Worm (Caenorhabditis elegans) whole organism, L1 larva: Measurements from ENCODE around the gene F44F4.15.

Source experiments
- C04F5.9 ChIP-seq: sonication (generic microtip); optimal IDR thresholded peaks from 2 replicates; lab custom pipeline; 2016; ENCODE audit warnings: missing genetic modification characterization, missing compliant biosample characterization
- C16A3.4 ChIP-seq: fragments of 150-350 bp; optimal IDR thresholded peaks from 2 replicates; lab custom pipeline; 2014; ENCODE audit warnings: missing biosample characterization, missing genetic modification characterization
- C34B4.2 ChIP-seq: sonication (generic microtip); optimal IDR thresholded peaks from 2 replicates; lab custom pipeline; 2017; ENCODE audit warnings: mild to moderate bottlenecking, missing genetic modification characterization, missing compliant biosample characterization
- F16B12.6 ChIP-seq: fragments of 150-350 bp; optimal IDR thresholded peaks from 2 replicates; lab custom pipeline; 2014; ENCODE audit warnings: missing biosample characterization, missing genetic modification characterization
- aha-1 ChIP-seq: fragments of 150-350 bp; optimal IDR thresholded peaks from 2 replicates; lab custom pipeline; 2014; ENCODE audit warnings: missing biosample characterization, missing genetic modification characterization
- ama-1 ChIP-seq: fragments of 150-350 bp; optimal IDR thresholded peaks from 2 replicates; lab custom pipeline; 2014
- blmp-1 ChIP-seq: fragments of 150-350 bp; optimal IDR thresholded peaks from 2 replicates; lab custom pipeline; 2014; ENCODE audit warnings: missing biosample characterization, missing genetic modification characterization
- ceh-63 ChIP-seq: fragments of 200-800 bp; sonication (Bioruptor generic); optimal IDR thresholded peaks from 2 replicates; lab custom pipeline; 2018; ENCODE audit warnings: mild to moderate bottlenecking, missing genetic modification characterization, missing compliant biosample characterization
- ceh-8 ChIP-seq: fragments of 200-800 bp; sonication (Bioruptor generic); optimal IDR thresholded peaks from 2 replicates; lab custom pipeline; 2018; ENCODE audit warnings: mild to moderate bottlenecking, missing genetic modification characterization, moderate library complexity, missing compliant biosample characterization
- ceh-90 ChIP-seq: sonication (generic microtip); optimal IDR thresholded peaks from 2 replicates; lab custom pipeline; 2016; ENCODE audit warnings: missing genetic modification characterization, missing compliant biosample characterization
- dsc-1 ChIP-seq: sonication (generic microtip); optimal IDR thresholded peaks from 2 replicates; lab custom pipeline; 2016; ENCODE audit warnings: mild to moderate bottlenecking, missing genetic modification characterization, missing compliant biosample characterization
- efl-1 ChIP-seq, 4 experiments: fragments of 150-350 bp; optimal IDR thresholded peaks in 3 of 4; peaks in 1 of 4; 1 replicate in 1 of 4; 2 replicates in 3 of 4; lab custom pipeline; 2014; ENCODE audit warnings: missing biosample characterization in 2 of 4, missing genetic modification characterization in 2 of 4, missing genetic modification reagents in 2 of 4
- egl-13 ChIP-seq: sonication (generic microtip); optimal IDR thresholded peaks from 2 replicates; lab custom pipeline; 2016; ENCODE audit warnings: missing genotype, missing genetic modification reagents, missing genetic modification characterization, missing compliant biosample characterization
- egl-27 ChIP-seq, 2 experiments: fragments of 150-350 bp in 1 of 2; sonication (generic microtip); optimal IDR thresholded peaks; 3 replicates each; lab custom pipeline; 2017 to 2018; ENCODE audit warnings: missing biosample characterization in 2 of 2, missing genetic modification characterization in 2 of 2, missing genetic modification reagents in 2 of 2
- elt-2 ChIP-seq: sonication (generic microtip); optimal IDR thresholded peaks from 2 replicates; lab custom pipeline; 2016; ENCODE audit warnings: missing genetic modification characterization, mild to moderate bottlenecking, inconsistent platforms, missing compliant biosample characterization, missing genetic modification reagents
- elt-3 ChIP-seq, 6 experiments: fragments of 150-350 bp in 1 of 6; sonication (generic microtip); optimal IDR thresholded peaks; 2 replicates each; lab custom pipeline; 2017 to 2018; ENCODE audit warnings: missing biosample characterization in 6 of 6, missing genetic modification characterization in 6 of 6, inconsistent platforms in 1 of 6
- ets-5 ChIP-seq: fragments of 200-800 bp; sonication (Bioruptor generic); IDR thresholded peaks from 2 replicates; pipeline ENCODE4 v1.3.6; 2022; ENCODE audit warnings: missing genetic modification characterization, missing compliant biosample characterization
- fkh-10 ChIP-seq: sonication (generic microtip); optimal IDR thresholded peaks from 2 replicates; lab custom pipeline; 2017; ENCODE audit warnings: missing biosample characterization, missing genetic modification reagents, missing genetic modification characterization
- fkh-8 ChIP-seq: sonication (generic microtip); optimal IDR thresholded peaks from 2 replicates; lab custom pipeline; 2016; ENCODE audit warnings: mild to moderate bottlenecking, missing genetic modification characterization, missing compliant biosample characterization
- fos-1 ChIP-seq: fragments of 150-350 bp; optimal IDR thresholded peaks from 2 replicates; lab custom pipeline; 2014; ENCODE audit warnings: missing biosample characterization, missing genetic modification characterization
- hlh-17 ChIP-seq: fragments of 200-800 bp; sonication (Bioruptor generic); optimal IDR thresholded peaks from 2 replicates; lab custom pipeline; 2018; ENCODE audit warnings: missing genetic modification characterization, mild to moderate bottlenecking, missing compliant biosample characterization, moderate library complexity, borderline replicate concordance
- hpl-2 ChIP-seq: fragments of 150-350 bp; optimal IDR thresholded peaks from 2 replicates; lab custom pipeline; 2014; ENCODE audit warnings: missing biosample characterization, missing genetic modification reagents, missing genetic modification characterization
- irx-1 ChIP-seq: sonication (generic microtip); optimal IDR thresholded peaks from 2 replicates; lab custom pipeline; 2016; ENCODE audit warnings: missing genetic modification characterization, missing compliant biosample characterization
- isw-1 ChIP-seq: fragments of 200-800 bp; sonication (Bioruptor generic); IDR thresholded peaks from 2 replicates; pipeline ENCODE4 v1.3.6; 2022; ENCODE audit warnings: missing genetic modification characterization, missing compliant biosample characterization
- jun-1 ChIP-seq: fragments of 150-350 bp; optimal IDR thresholded peaks from 2 replicates; lab custom pipeline; 2014; ENCODE audit warnings: missing biosample characterization, missing genetic modification reagents, missing genetic modification characterization
- lin-35 ChIP-seq, 2 experiments: fragments of 150-350 bp; optimal IDR thresholded peaks; 2 replicates each; lab custom pipeline; 2014; ENCODE audit warnings: missing biosample characterization in 2 of 2, missing genetic modification characterization in 2 of 2, missing genetic modification reagents in 2 of 2
- lin-39 ChIP-seq: fragments of 150-350 bp; optimal IDR thresholded peaks from 2 replicates; lab custom pipeline; 2014; ENCODE audit warnings: missing biosample characterization, missing genetic modification reagents, missing genetic modification characterization
- mab-9 ChIP-seq: fragments of 200-800 bp; sonication (Bioruptor generic); IDR thresholded peaks from 2 replicates; pipeline ENCODE4 v1.3.6; 2022; ENCODE audit warnings: missing genetic modification reagents, missing genetic modification characterization, missing compliant biosample characterization
- mef-2 ChIP-seq: fragments of 150-350 bp; optimal IDR thresholded peaks from 2 replicates; lab custom pipeline; 2014; ENCODE audit warnings: missing biosample characterization, missing genetic modification characterization
- mep-1 ChIP-seq: fragments of 150-350 bp; optimal IDR thresholded peaks from 2 replicates; lab custom pipeline; 2014; ENCODE audit warnings: missing biosample characterization, missing genetic modification characterization
- nhr-11 ChIP-seq: fragments of 150-350 bp; optimal IDR thresholded peaks from 2 replicates; lab custom pipeline; 2014; ENCODE audit warnings: missing biosample characterization, missing genetic modification characterization
- nhr-20 ChIP-seq: sonication (generic microtip); optimal IDR thresholded peaks from 2 replicates; lab custom pipeline; 2016; ENCODE audit warnings: mild to moderate bottlenecking, missing genetic modification characterization, missing compliant biosample characterization
- nhr-28 ChIP-seq: fragments of 150-350 bp; optimal IDR thresholded peaks from 2 replicates; lab custom pipeline; 2014; ENCODE audit warnings: missing biosample characterization, missing genetic modification characterization
- nhr-47 ChIP-seq: sonication (generic microtip); optimal IDR thresholded peaks from 2 replicates; lab custom pipeline; 2016; ENCODE audit warnings: mild to moderate bottlenecking, missing genetic modification characterization, moderate library complexity, missing compliant biosample characterization
- nhr-71 ChIP-seq: sonication (generic microtip); optimal IDR thresholded peaks from 2 replicates; lab custom pipeline; 2016; ENCODE audit warnings: mild to moderate bottlenecking, missing genetic modification characterization, moderate library complexity, missing compliant biosample characterization
- nhr-77 ChIP-seq: fragments of 150-350 bp; optimal IDR thresholded peaks from 2 replicates; lab custom pipeline; 2014; ENCODE audit warnings: missing biosample characterization, missing genetic modification characterization
- pag-3 ChIP-seq: sonication (generic microtip); optimal IDR thresholded peaks from 2 replicates; lab custom pipeline; 2017; ENCODE audit warnings: missing genetic modification characterization, mild to moderate bottlenecking, missing compliant biosample characterization, antibody characterized with exemption, borderline replicate concordance; ENCODE audit not compliant: insufficient read depth
- pqm-1 ChIP-seq: sonication (generic microtip); optimal IDR thresholded peaks from 3 replicates; lab custom pipeline; 2017; ENCODE audit warnings: missing biosample characterization, missing genetic modification characterization
- rnt-1 ChIP-seq: sonication (generic microtip); optimal IDR thresholded peaks from 2 replicates; lab custom pipeline; 2016; ENCODE audit warnings: mild to moderate bottlenecking, missing genetic modification characterization, moderate library complexity, missing compliant biosample characterization
- swsn-7 ChIP-seq: sonication (generic microtip); optimal IDR thresholded peaks from 2 replicates; lab custom pipeline; 2016; ENCODE audit warnings: missing genetic modification characterization, missing compliant biosample characterization
- tbx-2 ChIP-seq: sonication (generic microtip); optimal IDR thresholded peaks from 2 replicates; lab custom pipeline; 2016; ENCODE audit warnings: missing genetic modification characterization, missing compliant biosample characterization
- tlp-1 ChIP-seq: fragments of 150-350 bp; optimal IDR thresholded peaks from 2 replicates; lab custom pipeline; 2014; ENCODE audit warnings: missing biosample characterization, missing genetic modification characterization
- unc-130 ChIP-seq: fragments of 150-350 bp; optimal IDR thresholded peaks from 2 replicates; lab custom pipeline; 2017; ENCODE audit warnings: missing biosample characterization, missing genetic modification characterization, inconsistent platforms
- unc-30 ChIP-seq: sonication (generic microtip); optimal IDR thresholded peaks from 2 replicates; lab custom pipeline; 2017; ENCODE audit warnings: missing biosample characterization, missing genetic modification characterization
- unc-86 ChIP-seq: sonication (generic microtip); optimal IDR thresholded peaks from 2 replicates; lab custom pipeline; 2016; ENCODE audit warnings: missing genetic modification characterization, missing compliant biosample characterization
- unc-98 ChIP-seq: fragments of 200-800 bp; sonication (Bioruptor generic); IDR thresholded peaks from 2 replicates; pipeline ENCODE4 v1.3.6; 2022; ENCODE audit warnings: missing genetic modification characterization, missing compliant biosample characterization
- vab-15 ChIP-seq: sonication (generic microtip); optimal IDR thresholded peaks from 2 replicates; lab custom pipeline; 2017; ENCODE audit warnings: missing genotype, mild to moderate bottlenecking, missing genetic modification characterization, missing compliant biosample characterization
- zag-1 ChIP-seq: fragments of 150-350 bp; optimal IDR thresholded peaks from 2 replicates; lab custom pipeline; 2014; ENCODE audit warnings: missing biosample characterization, missing genetic modification characterization
- ztf-4 ChIP-seq: fragments of 150-350 bp; optimal IDR thresholded peaks from 2 replicates; lab custom pipeline; 2014; ENCODE audit warnings: missing biosample characterization, missing genetic modification characterization

The F44F4.15 gene

DNA sequence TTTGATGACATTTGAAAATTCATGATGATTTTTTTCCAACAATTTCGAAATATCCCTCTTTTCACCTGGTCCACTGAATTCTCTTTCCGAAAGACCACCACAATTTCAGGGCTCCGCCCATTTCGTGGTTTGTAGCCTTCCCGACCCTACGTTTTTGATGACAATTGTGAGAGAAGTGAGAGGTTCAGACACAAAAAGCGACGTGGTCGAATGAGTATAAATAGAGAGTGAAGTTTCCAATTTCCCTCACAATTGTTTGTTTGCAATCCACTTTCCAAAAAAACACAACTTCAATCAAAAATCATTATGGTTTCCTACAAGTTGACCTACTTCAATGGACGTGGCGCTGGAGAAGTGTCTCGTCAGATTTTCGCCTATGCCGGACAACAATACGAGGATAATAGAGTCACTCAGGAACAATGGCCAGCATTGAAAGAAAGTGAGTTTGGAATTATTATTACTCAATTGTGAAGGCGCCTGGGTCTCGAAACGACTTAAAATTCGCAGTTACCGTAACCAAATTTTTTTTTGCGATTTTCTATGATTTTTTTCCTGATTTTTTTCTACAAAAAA lies 35.7 kb downstream of the F44F4.15 start, which contains the start of gene gst-5 (continued):
- TF ChIP-seq F16B12.6 (tag; lab: Kevin White, UChicago) (no peak), unc-130 (no peak), lin-35 (GFP tag; optimal IDR thresholded peaks at IDR 0.05; lab: Kevin White, UChicago) (peak in 1 of 2 experiments; percentile 53), ama-1 (lab: Kevin White, UChicago) (no peak), elt-2 (tag; lab: Kevin White, UChicago) (peak; percentile 16), irx-1 (tag; lab: Kevin White, UChicago) (peak; percentile 3), fkh-10 (GFP tag; lab: Kevin White, UChicago) (no peak), ztf-4 (tag; lab: Kevin White, UChicago) (no peak), nhr-71 (tag; lab: Kevin White, UChicago) (peak; percentile 79), unc-30 (tag; lab: Kevin White, UChicago) (no peak), hpl-2 (no peak), mep-1 (tag; lab: Kevin White, UChicago) (peak; percentile 55), nhr-47 (tag; lab: Kevin White, UChicago) (peak; percentile 50), blmp-1 (tag; lab: Kevin White, UChicago) (peak; percentile 68), pqm-1 (tag; lab: Kevin White, UChicago) (no peak), jun-1 (no peak), tbx-2 (peak; percentile 44), egl-27 (tag; optimal IDR thresholded peaks at IDR 0.05; lab: Kevin White, UChicago) (peak in 1 of 2 experiments; percentile 13), egl-13 (tag; lab: Kevin White, UChicago) (no peak), elt-3 (tag; optimal IDR thresholded peaks at IDR 0.05; lab: Kevin White, UChicago) (no peak), aha-1 (tag; lab: Kevin White, UChicago) (no peak), zag-1 (tag; lab: Kevin White, UChicago) (no peak), pag-3 (tag; lab: Kevin White, UChicago) (no peak), unc-98 (no peak), swsn-7 (tag; lab: Kevin White, UChicago) (peak; percentile 43), nhr-28 (tag; lab: Kevin White, UChicago) (peak; percentile 59), ets-5 (no peak), mab-9 (GFP tag; lab: Robert Waterston, UW) (no peak), nhr-20 (tag; lab: Kevin White, UChicago) (peak; percentile 68), fos-1 (tag; lab: Kevin White, UChicago) (no peak), mef-2 (tag; lab: Kevin White, UChicago) (no peak), C34B4.2 (tag; lab: Kevin White, UChicago) (no peak), ceh-63 (no peak), rnt-1 (tag; lab: Kevin White, UChicago) (peak; percentile 71), unc-86 (tag; lab: Kevin White, UChicago) (no peak), nhr-11 (tag; lab: Kevin White, UChicago) (peak; percentile 40), dsc-1 (tag; lab: Kevin White, UChicago) (no peak)

DNA sequence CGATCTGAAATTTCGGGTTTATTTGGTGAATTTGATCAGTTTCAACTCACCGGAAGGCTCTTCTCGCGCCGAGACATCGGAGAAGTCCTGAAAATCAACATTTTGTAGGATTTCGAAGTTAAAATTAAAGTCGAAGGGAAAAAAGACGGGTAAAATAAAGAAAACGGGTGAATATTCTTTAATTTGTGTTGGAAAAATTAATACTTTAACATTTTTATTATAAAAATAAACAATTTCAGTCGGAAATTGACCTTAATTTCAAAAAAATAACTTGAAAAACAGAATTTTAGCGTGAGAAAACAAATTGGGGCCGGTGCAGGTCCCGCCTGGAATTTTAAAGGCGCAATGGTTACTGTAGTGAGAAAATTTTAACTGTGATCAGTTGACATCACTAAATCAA lies 38.6 kb downstream of the F44F4.15 start, which contains the start of gene nos-1:
Gene nos-1, minus strand, starts transcription at position 101 of the 400 bp plus-strand sequence.
- no peak for TF ChIP-seq isw-1 (GFP tag; lab: Robert Waterston, UW)
- no peak for TF ChIP-seq ceh-8
- no peak for TF ChIP-seq aha-1 (tag; lab: Kevin White, UChicago)
- TF ChIP-seq hlh-17 (GFP tag; lab: Kevin White, UChicago), result no peak

DNA sequence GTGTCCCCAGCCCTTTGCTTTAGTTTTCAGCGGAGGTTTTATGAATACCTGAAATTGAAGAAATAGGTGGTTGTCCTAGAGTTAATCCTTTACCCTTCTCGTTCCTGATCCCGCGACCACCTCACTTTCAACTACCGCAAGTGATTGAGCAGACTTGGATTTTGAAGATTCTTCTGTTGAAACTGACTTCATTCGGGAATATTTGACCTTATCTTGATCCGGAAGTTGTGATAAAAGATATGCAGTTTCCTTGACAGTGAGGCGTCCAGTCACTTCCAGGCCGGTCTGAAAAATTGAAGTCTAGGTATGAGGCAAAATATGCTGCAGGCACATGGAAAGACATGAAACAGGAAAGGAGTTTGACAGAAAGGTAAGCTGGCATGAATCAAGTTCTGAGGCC lies 40.6 kb downstream of the F44F4.15 start:
- no peak for TF ChIP-seq unc-130
- TF ChIP-seq ceh-90 (tag; lab: Kevin White, UChicago), result no peak
- no peak for TF ChIP-seq blmp-1 (tag; lab: Kevin White, UChicago)
- TF ChIP-seq C04F5.9, result no peak
- TF ChIP-seq tlp-1 (tag; lab: Kevin White, UChicago), result no peak
- no peak for TF ChIP-seq nhr-77
- TF ChIP-seq fkh-8, result no peak
- no peak for TF ChIP-seq C16A3.4
- no peak for TF ChIP-seq ceh-8
- TF ChIP-seq vab-15 (tag; lab: Kevin White, UChicago), result no peak
- no peak for TF ChIP-seq unc-98
- TF ChIP-seq ets-5, result no peak
- TF ChIP-seq nhr-71 (tag; lab: Kevin White, UChicago), result no peak
- no peak for TF ChIP-seq lin-35 (GFP tag; optimal IDR thresholded peaks at IDR 0.05; lab: Kevin White, UChicago)
- TF ChIP-seq lin-39 (tag; lab: Kevin White, UChicago), result no peak
- no peak for TF ChIP-seq efl-1 (optimal IDR thresholded peaks at IDR 0.05; lab: Kevin White, UChicago)
- no peak for TF ChIP-seq efl-1 (GFP tag; optimal IDR thresholded peaks at IDR 0.05 in 1 of 2; lab: Kevin White, UChicago)
- no peak for TF ChIP-seq swsn-7 (tag; lab: Kevin White, UChicago)
- no peak for TF ChIP-seq hlh-17 (GFP tag; lab: Kevin White, UChicago)
